Worm (Caenorhabditis elegans): ENCODE results near the gene srh-10.
"Not testable (repeated sequence)": the region's sequence is repeated elsewhere in the genome, so short reads cannot be mapped to it uniquely, and the experiment has no call there.

DNA sequence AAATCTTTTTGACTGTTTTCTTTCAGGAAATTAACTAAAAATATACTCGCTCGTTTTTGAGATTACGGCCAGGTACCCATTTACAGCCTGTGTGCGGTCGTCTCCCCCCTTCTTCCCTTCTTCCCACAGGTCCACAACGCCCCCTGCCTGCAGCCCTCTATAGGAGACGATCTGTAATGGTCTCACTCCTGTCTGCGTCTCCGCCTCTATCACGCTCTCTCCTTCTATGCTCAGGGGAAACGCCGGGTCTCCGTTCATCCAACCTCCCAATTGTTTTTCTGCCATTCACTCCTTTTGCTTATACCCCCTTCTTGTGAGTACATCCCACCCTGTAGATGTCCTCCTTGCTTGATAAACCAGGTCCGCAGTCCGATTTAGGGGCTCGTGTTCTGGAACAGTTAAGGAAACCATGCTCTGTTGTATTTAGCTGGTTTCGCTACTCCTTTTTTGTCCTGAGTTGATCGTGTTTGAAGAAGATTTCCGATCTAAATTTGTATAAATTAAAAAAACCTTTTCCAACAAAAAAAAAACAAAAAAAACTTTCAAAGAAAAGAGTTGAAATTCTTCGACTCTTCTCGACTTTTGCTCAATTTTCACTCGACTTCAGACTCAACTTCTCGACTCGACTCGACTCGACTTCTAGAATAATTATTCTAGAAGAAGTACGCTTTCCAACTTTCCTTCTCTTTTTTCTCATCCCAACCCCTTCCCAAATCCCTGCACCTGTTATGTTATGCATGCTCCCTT lies 28.4 kb downstream of the srh-10 start, which contains the start of gene F29G9.1:
- TF ChIP-seq nhr-12 (tag; optimal IDR thresholded peaks at IDR 0.05); nhr-67 (tag; optimal IDR thresholded peaks at IDR 0.05); unc-62 (GFP tag; optimal IDR thresholded peaks at IDR 0.05); fkh-2 (tag; optimal IDR thresholded peaks at IDR 0.05); ama-1 (optimal IDR thresholded peaks at IDR 0.05); egl-5 (tag; optimal IDR thresholded peaks at IDR 0.05); elt-2 (tag; optimal IDR thresholded peaks at IDR 0.05); aly-2 (tag; optimal IDR thresholded peaks at IDR 0.05); snpc-4 (tag; optimal IDR thresholded peaks at IDR 0.05); lsy-12 (tag; optimal IDR thresholded peaks at IDR 0.05); ceh-82 (tag; optimal IDR thresholded peaks at IDR 0.05): not testable (repeated sequence)
